Worm (Caenorhabditis elegans) whole organism, late embryonic: Measurements from ENCODE around the gene C14B9.10.

Experiments
- C08G9.2 ChIP-seq: sonication (generic microtip); optimal IDR thresholded peaks from 2 replicates; lab custom pipeline; 2016; ENCODE audit warnings: mild to moderate bottlenecking, missing genetic modification characterization, moderate library complexity, missing compliant biosample characterization
- F13H6.1 ChIP-seq: sonication (generic microtip); optimal IDR thresholded peaks from 2 replicates; lab custom pipeline; 2016; ENCODE audit warnings: missing genetic modification characterization, missing compliant biosample characterization
- K02D7.2 ChIP-seq: sonication (generic microtip); optimal IDR thresholded peaks from 2 replicates; lab custom pipeline; 2017; ENCODE audit warnings: mild to moderate bottlenecking, missing genetic modification characterization, missing compliant biosample characterization
- T23F11.4 ChIP-seq: fragments of 200-800 bp; sonication (Bioruptor generic); optimal IDR thresholded peaks from 2 replicates; lab custom pipeline; 2018; ENCODE audit warnings: mild to moderate bottlenecking, missing genetic modification characterization, missing compliant biosample characterization
- Y22D7AL.16 ChIP-seq: sonication (generic microtip); optimal IDR thresholded peaks from 2 replicates; lab custom pipeline; 2016; ENCODE audit warnings: missing genetic modification characterization, missing compliant biosample characterization
- ahr-1 ChIP-seq: sonication (generic microtip); optimal IDR thresholded peaks from 2 replicates; lab custom pipeline; 2016; ENCODE audit warnings: missing genetic modification characterization, missing compliant biosample characterization
- ama-1 ChIP-seq: fragments of 150-350 bp; optimal IDR thresholded peaks from 2 replicates; lab custom pipeline; 2014
- ceh-14 ChIP-seq: sonication (generic microtip); optimal IDR thresholded peaks from 2 replicates; lab custom pipeline; 2016; ENCODE audit warnings: missing genotype, missing genetic modification characterization, missing compliant biosample characterization
- ceh-19 ChIP-seq: fragments of 200-800 bp; sonication (Bioruptor generic); optimal IDR thresholded peaks from 2 replicates; lab custom pipeline; 2018; ENCODE audit warnings: mild to moderate bottlenecking, missing genetic modification characterization, missing compliant biosample characterization
- ceh-34 ChIP-seq: sonication (generic microtip); optimal IDR thresholded peaks from 2 replicates; lab custom pipeline; 2016; ENCODE audit warnings: mild to moderate bottlenecking, missing genetic modification characterization, missing compliant biosample characterization
- ceh-45 ChIP-seq: fragments of 200-800 bp; sonication (Bioruptor generic); IDR thresholded peaks from 2 replicates; pipeline ENCODE4 v1.3.6; 2022; ENCODE audit warnings: missing genetic modification reagents, missing genetic modification characterization, missing compliant biosample characterization
- ceh-48 ChIP-seq: sonication (generic microtip); optimal IDR thresholded peaks from 2 replicates; lab custom pipeline; 2016; ENCODE audit warnings: missing genetic modification characterization, inconsistent platforms, missing compliant biosample characterization
- ceh-6 ChIP-seq: fragments of 200-800 bp; sonication (Bioruptor generic); optimal IDR thresholded peaks from 2 replicates; lab custom pipeline; 2018; ENCODE audit warnings: mild to moderate bottlenecking, missing genetic modification characterization, missing compliant biosample characterization
- dmd-4 ChIP-seq: sonication (generic microtip); optimal IDR thresholded peaks from 2 replicates; lab custom pipeline; 2016; ENCODE audit warnings: borderline replicate concordance, missing genetic modification characterization, missing compliant biosample characterization
- dve-1 ChIP-seq: sonication (generic microtip); optimal IDR thresholded peaks from 2 replicates; lab custom pipeline; 2017; ENCODE audit warnings: antibody characterized with exemption, mild to moderate bottlenecking, missing genetic modification characterization, missing compliant biosample characterization
- elt-4 ChIP-seq: sonication (generic microtip); optimal IDR thresholded peaks from 2 replicates; lab custom pipeline; 2016; ENCODE audit warnings: missing genetic modification characterization, missing compliant biosample characterization
- ets-4 ChIP-seq: sonication (generic microtip); optimal IDR thresholded peaks from 2 replicates; lab custom pipeline; 2016; ENCODE audit warnings: missing genetic modification characterization, missing compliant biosample characterization
- fkh-6 ChIP-seq: sonication (generic microtip); optimal IDR thresholded peaks from 2 replicates; lab custom pipeline; 2016; ENCODE audit warnings: missing genetic modification characterization, missing compliant biosample characterization
- gmeb-2 ChIP-seq: sonication (generic microtip); optimal IDR thresholded peaks from 2 replicates; lab custom pipeline; 2016; ENCODE audit warnings: missing genetic modification characterization, inconsistent platforms, missing compliant biosample characterization
- hlh-13 ChIP-seq: fragments of 200-800 bp; sonication (Bioruptor generic); optimal IDR thresholded peaks from 2 replicates; lab custom pipeline; 2018; ENCODE audit warnings: mild to moderate bottlenecking, missing genetic modification characterization, missing compliant biosample characterization
- hlh-6 ChIP-seq: sonication (generic microtip); optimal IDR thresholded peaks from 2 replicates; lab custom pipeline; 2016; ENCODE audit warnings: missing genotype, missing genetic modification characterization, missing compliant biosample characterization
- hlh-8 ChIP-seq: sonication (generic microtip); optimal IDR thresholded peaks from 2 replicates; lab custom pipeline; 2016; ENCODE audit warnings: missing genotype, missing genetic modification characterization, missing compliant biosample characterization
- lim-6 ChIP-seq: sonication (generic microtip); optimal IDR thresholded peaks from 2 replicates; lab custom pipeline; 2016; ENCODE audit warnings: missing genetic modification characterization, missing compliant biosample characterization
- nfya-1 ChIP-seq: sonication (generic microtip); optimal IDR thresholded peaks from 2 replicates; lab custom pipeline; 2017; ENCODE audit warnings: missing genetic modification characterization, mild to moderate bottlenecking, missing compliant biosample characterization, antibody characterized with exemption, moderate library complexity
- npax-4 ChIP-seq: sonication (generic microtip); optimal IDR thresholded peaks from 2 replicates; lab custom pipeline; 2016; ENCODE audit warnings: missing genetic modification characterization, missing compliant biosample characterization
- pat-9 ChIP-seq: fragments of 200-800 bp; sonication (Bioruptor generic); optimal IDR thresholded peaks from 2 replicates; lab custom pipeline; 2018; ENCODE audit warnings: mild to moderate bottlenecking, missing genetic modification characterization, moderate library complexity, missing compliant biosample characterization
- pha-2 ChIP-seq: sonication (generic microtip); optimal IDR thresholded peaks from 2 replicates; lab custom pipeline; 2017; ENCODE audit warnings: mild to moderate bottlenecking, missing genetic modification characterization, missing compliant biosample characterization
- pha-4 ChIP-seq: fragments of 150-350 bp; optimal IDR thresholded peaks from 2 replicates; lab custom pipeline; 2018; ENCODE audit warnings: missing biosample characterization, missing genetic modification reagents, missing genetic modification characterization
- pros-1 ChIP-seq: fragments of 150-350 bp; optimal IDR thresholded peaks from 2 replicates; lab custom pipeline; 2014; ENCODE audit warnings: missing biosample characterization, missing genetic modification reagents, missing genetic modification characterization
- rnt-1 ChIP-seq: sonication (generic microtip); optimal IDR thresholded peaks from 2 replicates; lab custom pipeline; 2016; ENCODE audit warnings: missing genetic modification characterization, missing compliant biosample characterization
- sdc-2 ChIP-seq: sonication (generic microtip); optimal IDR thresholded peaks from 2 replicates; lab custom pipeline; 2016; ENCODE audit warnings: missing genotype, missing genetic modification characterization, missing compliant biosample characterization
- sox-4 ChIP-seq: sonication (generic microtip); optimal IDR thresholded peaks from 2 replicates; lab custom pipeline; 2017; ENCODE audit warnings: mild to moderate bottlenecking, missing genetic modification characterization, inconsistent platforms, missing compliant biosample characterization
- syd-9 ChIP-seq: sonication (generic microtip); optimal IDR thresholded peaks from 2 replicates; lab custom pipeline; 2016; ENCODE audit warnings: mild to moderate bottlenecking, missing genetic modification characterization, moderate library complexity, missing compliant biosample characterization
- tbx-2 ChIP-seq: sonication (generic microtip); optimal IDR thresholded peaks from 2 replicates; lab custom pipeline; 2016; ENCODE audit warnings: missing genetic modification characterization, missing compliant biosample characterization
- tbx-7 ChIP-seq: sonication (generic microtip); optimal IDR thresholded peaks from 2 replicates; lab custom pipeline; 2016; ENCODE audit warnings: missing genotype, missing genetic modification characterization, missing compliant biosample characterization
- ttx-3 ChIP-seq: sonication (generic microtip); optimal IDR thresholded peaks from 2 replicates; lab custom pipeline; 2016; ENCODE audit warnings: missing genetic modification reagents, missing genetic modification characterization, missing compliant biosample characterization
- unc-3 ChIP-seq, 2 experiments: fragments of 200-800 bp in 1 of 2; sonication (Bioruptor generic) in 1 of 2; sonication (generic microtip) in 1 of 2; conservative IDR thresholded peaks in 1 of 2; optimal IDR thresholded peaks in 1 of 2; 2 replicates each; pipeline versions ENCODE4 v1.3.6 to Lab custom; 2016 to 2022; ENCODE audit warnings: missing compliant biosample characterization in 2 of 2, missing genetic modification characterization in 2 of 2, missing genetic modification reagents in 1 of 2
- unc-42 ChIP-seq: sonication (generic microtip); optimal IDR thresholded peaks from 2 replicates; lab custom pipeline; 2016; ENCODE audit warnings: missing genotype, missing genetic modification characterization, missing compliant biosample characterization
- unc-55 ChIP-seq: sonication (generic microtip); optimal IDR thresholded peaks from 2 replicates; lab custom pipeline; 2017; ENCODE audit warnings: missing biosample characterization, missing genetic modification reagents, missing genetic modification characterization
- unc-86 ChIP-seq: sonication (generic microtip); optimal IDR thresholded peaks from 2 replicates; lab custom pipeline; 2016; ENCODE audit warnings: missing genetic modification characterization, missing compliant biosample characterization
- zip-5 ChIP-seq: sonication (generic microtip); optimal IDR thresholded peaks from 2 replicates; lab custom pipeline; 2016; ENCODE audit warnings: missing genetic modification characterization, missing compliant biosample characterization
- ztf-16 ChIP-seq: sonication (generic microtip); optimal IDR thresholded peaks from 2 replicates; lab custom pipeline; 2017; ENCODE audit warnings: missing genetic modification characterization, missing compliant biosample characterization

The C14B9.10 gene

ce11 chrIII:8163788-8164423 is 33.3 kb downstream of the C14B9.10 start, which contains the start of gene prp-8 (continued):
- TF ChIP-seq pros-1 (tag; lab: Kevin White, UChicago) (peak; percentile 64), ztf-16 (tag; lab: Kevin White, UChicago) (no peak), tbx-2 (tag; lab: Kevin White, UChicago) (peak; percentile 71), ceh-34 (tag; lab: Kevin White, UChicago) (peak; percentile 85), zip-5 (tag; lab: Kevin White, UChicago) (no peak), C08G9.2 (tag; lab: Kevin White, UChicago) (peak; percentile 4), Y22D7AL.16 (tag; lab: Kevin White, UChicago) (peak; percentile 2), unc-55 (GFP tag; lab: Kevin White, UChicago) (peak; percentile 68), ceh-48 (tag; lab: Kevin White, UChicago) (peak; percentile 83), pha-4 (tag; lab: Kevin White, UChicago) (no peak), unc-42 (tag; lab: Kevin White, UChicago) (peak; percentile 78), F13H6.1 (tag; lab: Kevin White, UChicago) (peak; percentile 9), dve-1 (tag; lab: Kevin White, UChicago) (peak; percentile 65), ceh-6 (GFP tag; lab: Kevin White, UChicago) (no peak)

- TF ChIP-seq dmd-4 (tag; lab: Kevin White, UChicago) (no peak), ahr-1 (no peak), sox-4 (tag; lab: Kevin White, UChicago) (no peak), unc-86 (tag; lab: Kevin White, UChicago) (no peak), T23F11.4 (GFP tag; lab: Kevin White, UChicago) (no peak), npax-4 (tag; lab: Kevin White, UChicago) (no peak), ceh-45 (no peak), C08G9.2 (tag; lab: Kevin White, UChicago) (no peak), hlh-8 (tag; lab: Kevin White, UChicago) (no peak), fkh-6 (tag; lab: Kevin White, UChicago) (no peak), pat-9 (tag; lab: Kevin White, UChicago) (no peak)
Observed at ce11 chrIII:8164771-8165170, 34.1 kb downstream of the C14B9.10 start.

- TF ChIP-seq gmeb-2 (tag; lab: Kevin White, UChicago) (no peak), fkh-6 (tag; lab: Kevin White, UChicago) (no peak), rnt-1 (no peak), unc-55 (GFP tag; lab: Kevin White, UChicago) (no peak), ama-1 (no peak), Y22D7AL.16 (tag; lab: Kevin White, UChicago) (no peak), pha-4 (tag; lab: Kevin White, UChicago) (no peak), C08G9.2 (tag; lab: Kevin White, UChicago) (no peak), sdc-2 (tag; lab: Kevin White, UChicago) (no peak), npax-4 (tag; lab: Kevin White, UChicago) (no peak), lim-6 (no peak), ets-4 (no peak)
Observed at ce11 chrIII:8172609-8173133, 42.0 kb downstream of the C14B9.10 start.

ce11 chrIII:8175263-8175662 is 44.6 kb downstream of the C14B9.10 start:
- TF ChIP-seq pros-1 (tag; lab: Kevin White, UChicago), result no peak
- TF ChIP-seq nfya-1 (tag; lab: Kevin White, UChicago), result peak; percentile 96

ce11 chrIII:8176265-8176664 is 45.6 kb downstream of the C14B9.10 start, which contains the start of gene C50C3.12:
C50C3.12 (plus strand) TSS chrIII:8176565.
- TF ChIP-seq K02D7.2, result no peak
- no peak for TF ChIP-seq ztf-16 (tag; lab: Kevin White, UChicago)
- TF ChIP-seq ceh-14 (tag; lab: Kevin White, UChicago), result no peak
- TF ChIP-seq elt-4 (tag; lab: Kevin White, UChicago), result no peak
- no peak for TF ChIP-seq hlh-6
- TF ChIP-seq tbx-7 (tag; lab: Kevin White, UChicago), result no peak
- no peak for TF ChIP-seq unc-42 (tag; lab: Kevin White, UChicago)
- no peak for TF ChIP-seq unc-3 (GFP tag; conservative IDR thresholded peaks at IDR 0.05; lab: Robert Waterston, UW)
- no peak for TF ChIP-seq unc-3 (tag; optimal IDR thresholded peaks at IDR 0.05; lab: Kevin White, UChicago)
- TF ChIP-seq hlh-13 (GFP tag; lab: Kevin White, UChicago), result no peak
- TF ChIP-seq ceh-48 (tag; lab: Kevin White, UChicago), result no peak
- TF ChIP-seq ama-1, result no peak
- no peak for TF ChIP-seq Y22D7AL.16 (tag; lab: Kevin White, UChicago)
- no peak for TF ChIP-seq pat-9 (tag; lab: Kevin White, UChicago)
- TF ChIP-seq pha-2 (tag; lab: Kevin White, UChicago), result no peak
- TF ChIP-seq ttx-3, result no peak
- no peak for TF ChIP-seq syd-9 (tag; lab: Kevin White, UChicago)
- TF ChIP-seq ceh-19, result no peak
- no peak for TF ChIP-seq sdc-2 (tag; lab: Kevin White, UChicago)
- TF ChIP-seq pros-1 (tag; lab: Kevin White, UChicago), result no peak
- TF ChIP-seq, all 69 proteins: peak for 0
